Worm (Caenorhabditis elegans) whole organism, L3 larva: Measurements from ENCODE around the gene gcy-22.

Source experiments
- R02D3.7 ChIP-seq: fragments of 150-350 bp; optimal IDR thresholded peaks from 2 replicates; lab custom pipeline; 2014; ENCODE audit warnings: missing biosample characterization, missing genetic modification characterization
- aly-2 ChIP-seq: fragments of 150-350 bp; optimal IDR thresholded peaks from 2 replicates; lab custom pipeline; 2014; ENCODE audit warnings: missing biosample characterization, missing genetic modification characterization
- ceh-16 ChIP-seq: sonication (generic microtip); optimal IDR thresholded peaks from 2 replicates; lab custom pipeline; 2017; ENCODE audit warnings: missing biosample characterization, missing genetic modification characterization
- ceh-28 ChIP-seq: fragments of 150-350 bp; optimal IDR thresholded peaks from 2 replicates; lab custom pipeline; 2014; ENCODE audit warnings: missing biosample characterization, missing genetic modification reagents, missing genetic modification characterization
- ceh-82 ChIP-seq: fragments of 150-350 bp; optimal IDR thresholded peaks from 2 replicates; lab custom pipeline; 2014; ENCODE audit warnings: missing biosample characterization, missing genetic modification characterization
- ceh-9 ChIP-seq: sonication (generic microtip); optimal IDR thresholded peaks from 2 replicates; lab custom pipeline; 2018; ENCODE audit warnings: missing biosample characterization, missing genetic modification characterization
- daf-12 ChIP-seq: fragments of 150-350 bp; optimal IDR thresholded peaks from 2 replicates; lab custom pipeline; 2014; ENCODE audit warnings: missing biosample characterization, missing genetic modification reagents, missing genetic modification characterization
- egl-27 ChIP-seq: sonication (generic microtip); optimal IDR thresholded peaks from 4 replicates; lab custom pipeline; 2017; ENCODE audit warnings: missing biosample characterization, missing genetic modification reagents, missing genetic modification characterization
- elt-1 ChIP-seq: fragments of 150-350 bp; optimal IDR thresholded peaks from 2 replicates; lab custom pipeline; 2014; ENCODE audit warnings: missing biosample characterization, missing genetic modification characterization
- elt-2 ChIP-seq: sonication (generic microtip); optimal IDR thresholded peaks from 2 replicates; lab custom pipeline; 2016; ENCODE audit warnings: missing genetic modification reagents, mild to moderate bottlenecking, missing genetic modification characterization, missing compliant biosample characterization
- elt-3 ChIP-seq, 3 experiments: fragments of 150-350 bp in 1 of 3; sonication (generic microtip) in 2 of 3; optimal IDR thresholded peaks; 2 replicates in 2 of 3; 4 replicates in 1 of 3; lab custom pipeline; 2014 to 2017; ENCODE audit warnings: missing biosample characterization in 3 of 3, missing genetic modification characterization in 3 of 3
- eor-1 ChIP-seq, 2 experiments: fragments of 150-350 bp; optimal IDR thresholded peaks; 2 replicates each; lab custom pipeline; 2014 to 2018; ENCODE audit warnings: missing biosample characterization in 2 of 2, missing genetic modification characterization in 2 of 2
- fkh-10 ChIP-seq: sonication (generic microtip); optimal IDR thresholded peaks from 2 replicates; lab custom pipeline; 2017; ENCODE audit warnings: missing biosample characterization, missing genetic modification reagents, missing genetic modification characterization
- fkh-2 ChIP-seq: fragments of 150-350 bp; optimal IDR thresholded peaks from 2 replicates; lab custom pipeline; 2014; ENCODE audit warnings: missing biosample characterization, missing genetic modification reagents, missing genetic modification characterization
- hmg-11 ChIP-seq: sonication (generic microtip); optimal IDR thresholded peaks from 2 replicates; lab custom pipeline; 2016; ENCODE audit warnings: missing genetic modification characterization, missing compliant biosample characterization
- jun-1 ChIP-seq: fragments of 150-350 bp; optimal IDR thresholded peaks from 2 replicates; lab custom pipeline; 2014; ENCODE audit warnings: missing biosample characterization, missing genetic modification reagents, missing genetic modification characterization
- lin-15B ChIP-seq: fragments of 150-350 bp; optimal IDR thresholded peaks from 2 replicates; lab custom pipeline; 2014; ENCODE audit warnings: missing biosample characterization, missing genetic modification characterization
- mdl-1 ChIP-seq: fragments of 150-350 bp; optimal IDR thresholded peaks from 2 replicates; lab custom pipeline; 2014; ENCODE audit warnings: missing biosample characterization, missing genetic modification characterization
- nfya-1 ChIP-seq: sonication (generic microtip); optimal IDR thresholded peaks from 2 replicates; lab custom pipeline; 2017; ENCODE audit warnings: missing genetic modification characterization, mild to moderate bottlenecking, missing compliant biosample characterization, antibody characterized with exemption, moderate library complexity; ENCODE audit not compliant: insufficient read depth
- nhr-11 ChIP-seq: fragments of 150-350 bp; optimal IDR thresholded peaks from 2 replicates; lab custom pipeline; 2014; ENCODE audit warnings: missing biosample characterization, missing genetic modification characterization
- nhr-12 ChIP-seq: fragments of 150-350 bp; optimal IDR thresholded peaks from 2 replicates; lab custom pipeline; 2014; ENCODE audit warnings: missing biosample characterization, missing genetic modification characterization
- nhr-23 ChIP-seq: fragments of 150-350 bp; optimal IDR thresholded peaks from 2 replicates; lab custom pipeline; 2014; ENCODE audit warnings: missing biosample characterization, missing genetic modification reagents, missing genetic modification characterization
- nhr-28 ChIP-seq: fragments of 150-350 bp; optimal IDR thresholded peaks from 2 replicates; lab custom pipeline; 2014; ENCODE audit warnings: missing biosample characterization, missing genetic modification characterization
- nhr-43 ChIP-seq: sonication (generic microtip); optimal IDR thresholded peaks from 2 replicates; lab custom pipeline; 2016; ENCODE audit warnings: mild to moderate bottlenecking, missing genetic modification characterization, missing compliant biosample characterization; ENCODE audit not compliant: poor library complexity, severe bottlenecking
- nhr-77 ChIP-seq: fragments of 150-350 bp; optimal IDR thresholded peaks from 2 replicates; lab custom pipeline; 2014; ENCODE audit warnings: missing biosample characterization, missing genetic modification characterization
- pha-4 ChIP-seq: fragments of 150-350 bp; optimal IDR thresholded peaks from 2 replicates; lab custom pipeline; 2014; ENCODE audit warnings: missing biosample characterization, missing genetic modification reagents, missing genetic modification characterization
- pqm-1 ChIP-seq: fragments of 150-350 bp; optimal IDR thresholded peaks from 2 replicates; lab custom pipeline; 2017; ENCODE audit warnings: missing biosample characterization, missing genetic modification characterization, inconsistent platforms
- skn-1 ChIP-seq: fragments of 150-350 bp; optimal IDR thresholded peaks from 2 replicates; lab custom pipeline; 2014; ENCODE audit warnings: missing biosample characterization, missing genetic modification characterization
- tbx-2 ChIP-seq: sonication (generic microtip); optimal IDR thresholded peaks from 2 replicates; lab custom pipeline; 2016; ENCODE audit warnings: mild to moderate bottlenecking, missing genetic modification characterization, missing compliant biosample characterization
- unc-39 ChIP-seq: sonication (generic microtip); optimal IDR thresholded peaks from 4 replicates; lab custom pipeline; 2017; ENCODE audit warnings: missing biosample characterization, missing genetic modification characterization
- unc-62 ChIP-seq: fragments of 150-350 bp; sonication (generic microtip); optimal IDR thresholded peaks from 4 replicates; lab custom pipeline; 2014; ENCODE audit warnings: missing biosample characterization, missing genetic modification reagents, missing genetic modification characterization
- ztf-11 ChIP-seq: fragments of 150-350 bp; optimal IDR thresholded peaks from 2 replicates; lab custom pipeline; 2014; ENCODE audit warnings: missing biosample characterization, missing genetic modification characterization
- ztf-4 ChIP-seq: fragments of 150-350 bp; optimal IDR thresholded peaks from 2 replicates; lab custom pipeline; 2014; ENCODE audit warnings: missing biosample characterization, missing genetic modification characterization

The gcy-22 gene

DNA sequence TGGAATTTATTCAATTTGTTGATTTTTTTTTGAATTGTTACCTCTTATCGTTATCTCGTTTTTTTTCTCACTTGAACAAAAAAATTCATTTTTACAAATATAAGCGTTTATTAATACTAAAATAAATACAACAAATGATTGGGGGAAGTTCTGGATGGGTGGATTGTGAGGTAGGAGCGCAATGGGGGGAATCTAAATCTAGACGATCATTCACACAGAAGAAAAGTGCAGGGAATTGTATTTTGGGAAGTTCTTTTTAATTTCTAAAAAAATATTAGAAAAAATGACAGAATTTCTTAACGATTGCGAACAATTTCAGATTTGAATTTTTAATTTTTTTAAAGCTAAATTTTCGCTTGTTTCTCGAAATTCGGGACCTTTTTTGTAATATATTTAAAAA lies 16.6 kb upstream of the gcy-22 start:
- TF ChIP-seq lin-15B (tag; lab: Kevin White, UChicago) (no peak), pha-4 (tag; lab: Kevin White, UChicago) (no peak), elt-2 (tag; lab: Kevin White, UChicago) (no peak), ztf-4 (tag; lab: Kevin White, UChicago) (no peak), skn-1 (no peak), ceh-9 (tag; lab: Kevin White, UChicago) (no peak), mdl-1 (tag; lab: Kevin White, UChicago) (no peak), nfya-1 (tag; lab: Kevin White, UChicago) (no peak), elt-3 (tag; optimal IDR thresholded peaks at IDR 0.05; lab: Kevin White, UChicago) (no peak), nhr-28 (tag; lab: Kevin White, UChicago) (no peak), jun-1 (tag; lab: Kevin White, UChicago) (no peak), egl-27 (no peak)
- TF ChIP-seq, all 47 proteins: peak for 0

DNA sequence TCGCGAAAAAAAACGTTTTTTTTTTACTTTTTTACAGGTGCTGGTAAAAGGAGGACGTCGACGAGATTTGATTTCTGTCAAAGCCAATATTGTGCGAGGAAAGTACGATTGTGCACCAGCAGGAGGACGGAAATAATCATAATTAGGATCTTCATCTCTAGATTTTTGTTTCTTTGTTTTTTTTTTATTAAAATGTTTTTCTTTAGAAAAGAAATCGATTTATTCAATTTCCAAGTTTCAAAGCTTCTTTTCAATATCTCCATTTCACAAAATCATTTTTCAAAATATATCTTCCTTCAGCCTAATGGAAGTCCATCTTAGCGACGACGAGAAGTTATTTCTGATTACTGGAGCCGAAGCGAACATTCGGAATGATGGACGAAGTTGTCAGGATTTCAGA lies 13.7 kb upstream of the gcy-22 start, which contains the start of gene exos-7:
exos-7 (plus strand) TSS at position 301 of the 400 bp plus-strand sequence.
- no peak for TF ChIP-seq egl-27
- no peak for TF ChIP-seq tbx-2
- TF ChIP-seq fkh-2 (tag; lab: Kevin White, UChicago): no peak
- no peak for TF ChIP-seq nhr-11 (tag; lab: Kevin White, UChicago)
- TF ChIP-seq nhr-28 (tag; lab: Kevin White, UChicago): no peak
- TF ChIP-seq, all 47 proteins: peak for 0

DNA sequence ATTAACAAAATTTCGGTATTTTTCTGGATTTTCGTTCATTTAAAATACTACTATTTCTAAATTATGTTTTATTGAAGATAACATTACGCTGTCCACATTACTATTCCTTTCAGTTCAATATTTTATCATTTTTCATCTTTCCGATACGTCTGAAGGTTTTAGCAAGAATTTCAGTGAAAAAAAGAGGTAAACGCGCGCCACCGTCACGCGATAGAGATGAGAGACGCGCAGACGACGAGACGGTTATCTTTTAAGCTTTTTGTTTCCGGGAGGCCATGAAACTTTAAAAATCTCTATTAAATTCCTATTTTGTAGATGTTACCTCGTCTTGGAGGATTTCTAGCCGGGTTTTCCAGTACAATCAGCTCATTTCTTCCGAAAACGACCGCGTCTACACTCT lies 12.9 kb upstream of the gcy-22 start, which contains the start of gene mrps-12:
mrps-12 (plus strand) TSS at position 316 of the 400 bp plus-strand sequence.
- TF ChIP-seq lin-15B (tag; lab: Kevin White, UChicago) (peak; percentile 34), unc-62 (no peak), ceh-28 (tag; lab: Kevin White, UChicago) (peak; percentile 36), nfya-1 (tag; lab: Kevin White, UChicago) (peak; percentile 46)

DNA sequence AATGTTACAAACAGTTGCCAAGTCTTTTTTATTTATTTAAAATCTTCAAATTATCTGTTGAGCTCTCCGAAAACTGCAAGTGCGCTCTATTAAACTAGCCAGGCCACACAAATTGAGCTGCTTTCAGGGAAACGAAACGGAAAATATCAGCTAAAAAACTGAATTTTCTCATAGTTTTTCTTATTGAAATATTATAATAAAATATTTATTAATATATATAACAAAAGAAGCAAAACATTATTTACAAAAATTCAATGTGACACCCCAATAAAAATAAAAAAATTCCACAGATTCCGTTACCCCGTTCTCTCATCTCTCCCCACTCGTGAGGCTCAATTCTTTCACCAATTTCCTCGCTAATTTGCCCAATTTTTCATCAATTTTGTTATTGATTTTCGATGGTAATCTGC lies 7.7 kb upstream of the gcy-22 start:
- TF ChIP-seq hmg-11 (tag; lab: Kevin White, UChicago) (peak; percentile 34), unc-39 (tag; lab: Kevin White, UChicago) (no peak), lin-15B (tag; lab: Kevin White, UChicago) (peak; percentile 10), pha-4 (tag; lab: Kevin White, UChicago) (peak; percentile 35)
- TF ChIP-seq, all 47 proteins: peak for 3

DNA sequence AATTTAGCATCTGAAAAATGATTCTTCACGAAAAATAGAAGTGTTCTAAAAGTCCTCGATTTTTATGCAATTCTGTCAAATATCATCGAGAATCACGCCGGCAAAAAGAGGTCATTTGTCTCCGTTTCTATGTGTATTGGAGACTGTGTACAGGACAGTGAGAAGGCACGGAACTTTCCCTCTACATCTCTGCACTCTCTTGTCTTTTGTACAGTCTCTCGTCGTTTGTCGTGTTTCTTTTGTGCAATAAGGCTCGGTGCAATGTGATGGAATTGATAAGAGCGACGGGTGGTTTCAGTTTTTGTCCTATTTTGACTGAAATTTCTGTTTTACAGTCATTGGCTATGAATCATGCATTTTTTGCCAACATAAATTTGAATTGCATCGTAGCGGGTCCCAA lies 7.0 kb upstream of the gcy-22 start:
- TF ChIP-seq mdl-1 (tag; lab: Kevin White, UChicago) (no peak), pqm-1 (tag; lab: Kevin White, UChicago) (peak; percentile 75), elt-1 (tag; lab: Kevin White, UChicago) (no peak), eor-1 (tag; optimal IDR thresholded peaks at IDR 0.05; lab: Kevin White, UChicago) (no peak), unc-62 (no peak), jun-1 (tag; lab: Kevin White, UChicago) (peak; percentile 2), elt-2 (tag; lab: Kevin White, UChicago) (peak; percentile 74), ceh-16 (no peak), ceh-28 (tag; lab: Kevin White, UChicago) (no peak), unc-39 (tag; lab: Kevin White, UChicago) (no peak), tbx-2 (no peak), pha-4 (tag; lab: Kevin White, UChicago) (peak; percentile 83), nhr-11 (tag; lab: Kevin White, UChicago) (no peak)
- TF ChIP-seq, all 47 proteins: peak for 4

DNA sequence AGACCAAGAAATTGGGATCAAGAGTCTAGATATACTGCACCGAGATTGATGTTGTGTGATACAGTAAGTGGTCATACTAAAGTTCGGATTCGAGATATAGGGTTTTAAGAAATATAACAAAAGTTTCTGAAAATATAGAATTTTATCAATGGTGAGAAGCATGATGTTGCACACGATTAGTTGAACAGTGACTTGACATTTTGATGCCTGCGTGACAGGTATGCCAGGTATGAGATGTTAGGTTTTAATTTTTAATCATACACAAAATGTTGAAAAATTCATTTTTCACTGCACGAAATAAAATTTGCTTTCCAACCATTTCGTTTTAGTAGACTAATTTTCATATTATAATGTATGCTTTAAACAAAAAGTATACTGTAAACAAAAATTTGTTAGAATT lies 5.5 kb upstream of the gcy-22 start:
- no peak for TF ChIP-seq nhr-77 (tag; lab: Kevin White, UChicago)
- TF ChIP-seq daf-12 (tag; lab: Kevin White, UChicago): no peak
- TF ChIP-seq jun-1 (tag; lab: Kevin White, UChicago): no peak

DNA sequence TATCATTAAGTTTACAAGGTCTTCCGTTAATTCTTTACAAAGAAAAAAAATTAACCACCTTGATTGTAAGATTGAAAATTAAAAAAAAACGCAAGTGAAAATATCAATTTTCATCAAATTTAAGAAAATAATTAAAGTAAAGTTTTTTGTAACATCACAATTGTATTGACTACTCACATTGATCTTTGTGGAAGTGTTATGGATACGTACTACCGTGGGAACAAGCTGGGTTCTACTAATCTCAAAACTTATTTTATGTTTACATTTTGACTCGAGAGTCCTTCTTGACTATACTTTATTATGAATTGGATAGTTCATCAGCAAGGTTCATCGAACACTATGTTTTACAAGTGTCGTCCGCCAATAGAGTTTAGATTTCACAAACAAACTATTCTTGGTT lies 4.6 kb upstream of the gcy-22 start, which contains the start of gene num-1:
num-1 (plus strand) TSS at position 301 of the 400 bp plus-strand sequence.
- TF ChIP-seq fkh-10 (GFP tag; lab: Kevin White, UChicago) (no peak), nhr-23 (tag; lab: Kevin White, UChicago) (no peak), nhr-12 (tag; lab: Kevin White, UChicago) (no peak), mdl-1 (tag; lab: Kevin White, UChicago) (no peak), ceh-82 (tag; lab: Kevin White, UChicago) (no peak), ztf-11 (tag; lab: Kevin White, UChicago) (no peak), ceh-28 (tag; lab: Kevin White, UChicago) (no peak), eor-1 (tag; optimal IDR thresholded peaks at IDR 0.05; lab: Kevin White, UChicago) (no peak), R02D3.7 (tag; lab: Kevin White, UChicago) (no peak), nhr-43 (tag; lab: Kevin White, UChicago) (no peak), aly-2 (tag; lab: Kevin White, UChicago) (no peak), nfya-1 (tag; lab: Kevin White, UChicago) (no peak), unc-62 (no peak), tbx-2 (no peak)
